ENCODE assay signal across 3 fruit fly cellular contexts in the genomic region with DNA sequence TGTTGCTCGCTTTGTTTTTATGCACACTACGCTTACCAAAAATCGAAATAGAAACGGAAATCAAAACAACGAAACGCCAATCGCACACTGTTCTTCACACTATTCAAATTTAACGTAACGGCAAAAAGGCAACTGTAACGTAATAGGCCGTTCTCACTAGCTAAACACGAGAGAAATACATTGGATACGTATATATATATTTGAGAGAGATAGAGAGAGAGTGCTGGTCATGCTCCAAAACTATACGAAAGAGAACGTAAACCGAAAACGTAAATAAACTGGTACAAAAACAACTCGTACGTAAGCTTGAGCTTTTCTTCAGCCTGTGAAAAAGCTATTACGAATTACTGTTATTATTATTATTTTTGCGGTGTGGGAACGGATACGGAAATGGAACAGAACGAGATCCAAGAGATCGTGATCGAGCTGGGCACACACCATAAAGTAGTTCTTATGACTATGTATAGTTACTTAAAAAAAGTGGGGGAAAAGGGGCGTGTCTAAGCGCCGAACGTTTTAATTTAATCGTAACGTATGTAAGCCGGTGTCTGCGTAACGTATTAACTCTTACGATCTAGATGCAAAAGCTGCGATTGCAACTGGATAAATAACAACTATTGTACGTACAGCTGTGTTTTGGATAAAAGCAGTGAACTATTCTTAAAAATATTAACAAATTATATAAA.
TF ChIP-seq lines count a peak whose summit lies in the region.

No protein-coding gene starts in this region.

- TF ChIP-seq CTCF in whole organism, embryonic (GFP tag; optimal IDR thresholded peaks at IDR 0.05; lab: Kevin White, UChicago) = no peak

TF ChIP-seq in whole organism, adult, 20 proteins besides CTCF, POLR2A, EP300 and RAD21:
- TF ChIP-seq kay (GFP tag; lab: Kevin White, UChicago; ENCODE audit: borderline replicate concordance) (peak; percentile 68), CG11617 (GFP tag; optimal IDR thresholded peaks at IDR 0.05; lab: Kevin White, UChicago) (no peak)

TF ChIP-seq in whole organism, embryonic, 481 proteins besides CTCF, POLR2A, EP300 and RAD21 (continues in another document):
- TF ChIP-seq CG17912 (GFP tag; optimal IDR thresholded peaks at IDR 0.05; lab: Kevin White, UChicago) = no peak
- no peak for TF ChIP-seq D19A (tag; optimal IDR thresholded peaks at IDR 0.05; lab: Kevin White, UChicago)
- no peak for TF ChIP-seq Six4 (GFP tag; optimal IDR thresholded peaks at IDR 0.05; lab: Kevin White, UChicago)
- TF ChIP-seq CG7928 (GFP tag; optimal IDR thresholded peaks at IDR 0.05; lab: Kevin White, UChicago) = no peak
- TF ChIP-seq CG6175 (GFP tag; IDR thresholded peaks at IDR 0.05; lab: Robert Waterston, UW) = no peak
- TF ChIP-seq sim (GFP tag; IDR thresholded peaks at IDR 0.05; lab: Robert Waterston, UW) = no peak
- TF ChIP-seq CG7987 (GFP tag; optimal IDR thresholded peaks at IDR 0.05; lab: Kevin White, UChicago) = no peak
- no peak for TF ChIP-seq Bdp1 (GFP tag; optimal IDR thresholded peaks at IDR 0.05; lab: Kevin White, UChicago)
- TF ChIP-seq Ets65A (GFP tag; lab: Kevin White, UChicago) = peak; percentile 36
- peak in 1 of 2 experiments; percentile 9 for TF ChIP-seq Dfd (GFP tag; optimal IDR thresholded peaks at IDR 0.05; lab: Kevin White, UChicago)
- TF ChIP-seq CG6689 (GFP tag; IDR thresholded peaks at IDR 0.05; lab: Robert Waterston, UW) = no peak
- no peak for TF ChIP-seq ham (GFP tag; IDR thresholded peaks at IDR 0.05; lab: Robert Waterston, UW)
- no peak for TF ChIP-seq tap (tag; optimal IDR thresholded peaks at IDR 0.05; lab: Kevin White, UChicago)
- no peak for TF ChIP-seq Dbx (GFP tag; IDR thresholded peaks at IDR 0.05; lab: Robert Waterston, UW)
- TF ChIP-seq CG12219 (GFP tag; optimal IDR thresholded peaks at IDR 0.05; lab: Kevin White, UChicago) = no peak
- no peak for TF ChIP-seq bowl (GFP tag; IDR thresholded peaks at IDR 0.05; lab: Robert Waterston, UW)
- no peak for TF ChIP-seq CG14667 (GFP tag; IDR thresholded peaks at IDR 0.05; lab: Robert Waterston, UW)
- peak; percentile 3 for TF ChIP-seq trem (tag; optimal IDR thresholded peaks at IDR 0.05; lab: Kevin White, UChicago)
- TF ChIP-seq Stat92E (GFP tag; optimal IDR thresholded peaks at IDR 0.05; lab: Kevin White, UChicago) = no peak
- TF ChIP-seq Hr3 (GFP tag; optimal IDR thresholded peaks at IDR 0.05; lab: Kevin White, UChicago) = no peak
- no peak for TF ChIP-seq CG8281 (tag; optimal IDR thresholded peaks at IDR 0.05; lab: Kevin White, UChicago)
- TF ChIP-seq chm (GFP tag; IDR thresholded peaks at IDR 0.05; lab: Robert Waterston, UW) = no peak
- no peak for TF ChIP-seq CG11398 (GFP tag; optimal IDR thresholded peaks at IDR 0.05; lab: Kevin White, UChicago)
- peak; percentile 78 for TF ChIP-seq CG30020 (tag; optimal IDR thresholded peaks at IDR 0.05; lab: Kevin White, UChicago)
- TF ChIP-seq lola (GFP tag; optimal IDR thresholded peaks at IDR 0.05; lab: Kevin White, UChicago) = peak in 1 of 3 experiments; percentile 78
- no peak for TF ChIP-seq CG10366 (GFP tag; IDR thresholded peaks at IDR 0.05; lab: Robert Waterston, UW)
- no peak for TF ChIP-seq CG2199 (GFP tag; IDR thresholded peaks at IDR 0.05; lab: Robert Waterston, UW)
- TF ChIP-seq TFAM (GFP tag; optimal IDR thresholded peaks at IDR 0.05; lab: Kevin White, UChicago) = no peak
- TF ChIP-seq CG18476 (GFP tag; optimal IDR thresholded peaks at IDR 0.05; lab: Kevin White, UChicago) = no peak
- peak; percentile 6 for TF ChIP-seq CG34376 (GFP tag; optimal IDR thresholded peaks at IDR 0.05; lab: Kevin White, UChicago)
- TF ChIP-seq Atf6 (GFP tag; IDR thresholded peaks at IDR 0.05; lab: Robert Waterston, UW) = no peak
- no peak for TF ChIP-seq fd102C (GFP tag; optimal IDR thresholded peaks at IDR 0.05; lab: Kevin White, UChicago)
- no peak for TF ChIP-seq CG30403 (GFP tag; optimal IDR thresholded peaks at IDR 0.05; lab: Kevin White, UChicago)
- no peak for TF ChIP-seq BEAF-32 (GFP tag; optimal IDR thresholded peaks at IDR 0.05; lab: Kevin White, UChicago)
- no peak for TF ChIP-seq Optix (GFP tag; IDR thresholded peaks at IDR 0.05; lab: Robert Waterston, UW)
- no peak for TF ChIP-seq CG10543 (GFP tag; optimal IDR thresholded peaks at IDR 0.05; lab: Kevin White, UChicago)
- no peak for TF ChIP-seq CG6791 (GFP tag; IDR thresholded peaks at IDR 0.05; lab: Robert Waterston, UW; ENCODE audit: partially characterized antibody)
- no peak for TF ChIP-seq CG8924 (tag; optimal IDR thresholded peaks at IDR 0.05; lab: Kevin White, UChicago)
- TF ChIP-seq Dll (GFP tag; IDR thresholded peaks at IDR 0.05; lab: Robert Waterston, UW; ENCODE audit: partially characterized antibody) = no peak
- TF ChIP-seq cwo (GFP tag; optimal IDR thresholded peaks at IDR 0.05; lab: Kevin White, UChicago) = no peak
- no peak for TF ChIP-seq CG14860 (GFP tag; IDR thresholded peaks at IDR 0.05; lab: Robert Waterston, UW; ENCODE audit: partially characterized antibody)
- TF ChIP-seq CG11695 (GFP tag; IDR thresholded peaks at IDR 0.05; lab: Robert Waterston, UW) = 0 out of 3 replicates have a peak, but pooled peaks have one; percentile 6

TF ChIP-seq in whole organism, wandering third instar larva, 38 proteins besides CTCF, POLR2A, EP300 and RAD21:
- TF ChIP-seq Mio (GFP tag; optimal IDR thresholded peaks at IDR 0.05; lab: Kevin White, UChicago) (no peak), N (GFP tag; optimal IDR thresholded peaks at IDR 0.05; lab: Kevin White, UChicago) (peak; percentile 29), dl (GFP tag; optimal IDR thresholded peaks at IDR 0.05; lab: Kevin White, UChicago; ENCODE audit: insufficient read depth in 1 of 2, partially characterized antibody in 2 of 2) (no peak)
TF ChIP-seq in whole organism, wandering third instar larva: peak in this region for 1.
